Fruit fly (Drosophila melanogaster) whole organism, adult: ENCODE data around the gene CG43135.

Source experiments
- CG12768 ChIP-seq: fragments of 200-800 bp; sonication (Bioruptor generic); optimal IDR thresholded peaks from 2 replicates; lab custom pipeline; 2017; ENCODE audit warnings: missing biosample characterization, missing genetic modification characterization, mild to moderate bottlenecking, moderate library complexity, missing genetic modification reagents
- cnc ChIP-seq, 2 experiments: fragments of >200 bp; optimal IDR thresholded peaks; 2 replicates each; lab custom pipeline; 2017
- kay ChIP-seq: fragments of 200-800 bp; sonication (Bioruptor generic); peaks from one replicate; lab custom pipeline; 2016; ENCODE audit warnings: missing biosample characterization, missing genetic modification characterization, borderline replicate concordance
- ovo ChIP-seq: fragments of 200-800 bp; sonication (Bioruptor generic); optimal IDR thresholded peaks from 2 replicates; lab custom pipeline; 2016; ENCODE audit warnings: missing biosample characterization, missing genetic modification characterization

dm6 chrX:4273499-4273898 lies 25.3 kb downstream of the CG43135 start:
- TF ChIP-seq cnc (optimal IDR thresholded peaks at IDR 0.05; lab: Kevin White, UChicago) (no peak), ovo (GFP tag; lab: Kevin White, UChicago) (no peak), kay (GFP tag; lab: Kevin White, UChicago) (no peak), CG12768 (GFP tag; lab: Kevin White, UChicago) (no peak)
